Worm (Caenorhabditis elegans) whole organism, L4 larva: ENCODE results near the gene F49C12.2.

Experiments used
- T20F7.1 ChIP-seq: fragments of 200-800 bp; sonication (Bioruptor generic); optimal IDR thresholded peaks from 2 replicates; lab custom pipeline; 2018; ENCODE audit warnings: mild to moderate bottlenecking, missing genetic modification characterization, missing compliant biosample characterization
- Y105C5A.15 ChIP-seq: fragments of 200-800 bp; sonication (Bioruptor generic); IDR thresholded peaks from 2 replicates; pipeline ENCODE4 v1.3.6; 2022; ENCODE audit warnings: missing genetic modification characterization, missing compliant biosample characterization
- Y48G9A.11 ChIP-seq: fragments of 200-800 bp; sonication (Bioruptor generic); IDR thresholded peaks from 2 replicates; pipeline ENCODE4 v1.3.6; 2022; ENCODE audit warnings: missing genetic modification reagents, missing genetic modification characterization, missing compliant biosample characterization
- Y5F2A.4 ChIP-seq: fragments of 200-800 bp; sonication (Bioruptor generic); optimal IDR thresholded peaks from 2 replicates; lab custom pipeline; 2018; ENCODE audit warnings: mild to moderate bottlenecking, missing genetic modification characterization, missing compliant biosample characterization
- Y75B8A.6 ChIP-seq: fragments of 200-800 bp; sonication (Bioruptor generic); IDR thresholded peaks from 2 replicates; pipeline ENCODE4 v1.3.6; 2022; ENCODE audit warnings: missing genetic modification reagents, missing genetic modification characterization, missing compliant biosample characterization
- ZK337.2 ChIP-seq: fragments of 200-800 bp; sonication (Bioruptor generic); IDR thresholded peaks from 2 replicates; pipeline ENCODE4 v1.3.6; 2022; ENCODE audit warnings: missing genetic modification reagents, missing genetic modification characterization, missing compliant biosample characterization
- ZK546.5 ChIP-seq, 2 experiments: sonication (generic microtip); optimal IDR thresholded peaks; 2 replicates each; lab custom pipeline; 2017; ENCODE audit warnings: missing biosample characterization in 2 of 2, missing genetic modification characterization in 2 of 2
- aha-1 ChIP-seq: fragments of 150-350 bp; peaks from one replicate; lab custom pipeline; 2014; ENCODE audit warnings: missing biosample characterization, missing genetic modification characterization
- aly-2 ChIP-seq: sonication (generic microtip); optimal IDR thresholded peaks from 2 replicates; lab custom pipeline; 2018; ENCODE audit warnings: missing biosample characterization, missing genetic modification characterization
- ama-1 ChIP-seq: fragments of 150-350 bp; optimal IDR thresholded peaks from 2 replicates; lab custom pipeline; 2014; ENCODE audit warnings: inconsistent platforms, mixed read lengths
- arid-1 ChIP-seq: fragments of 200-800 bp; sonication (Bioruptor generic); conservative IDR thresholded peaks from 2 replicates; pipeline ENCODE4 v1.3.6; 2022; ENCODE audit warnings: missing genetic modification reagents, missing genetic modification characterization, missing compliant biosample characterization
- attf-4 ChIP-seq: sonication (generic microtip); optimal IDR thresholded peaks from 3 replicates; lab custom pipeline; 2017; ENCODE audit warnings: missing biosample characterization, missing genetic modification characterization
- ceh-28 ChIP-seq: fragments of 150-350 bp; optimal IDR thresholded peaks from 2 replicates; lab custom pipeline; 2014; ENCODE audit warnings: missing biosample characterization, missing genetic modification reagents, missing genetic modification characterization
- ceh-44 ChIP-seq: fragments of 200-800 bp; sonication (Bioruptor generic); IDR thresholded peaks from 2 replicates; pipeline ENCODE4 v1.3.6; 2022; ENCODE audit warnings: missing genetic modification reagents, missing genetic modification characterization, missing compliant biosample characterization
- cey-2 ChIP-seq: sonication (generic microtip); optimal IDR thresholded peaks from 3 replicates; lab custom pipeline; 2017; ENCODE audit warnings: missing genetic modification characterization, mild to moderate bottlenecking, missing compliant biosample characterization, antibody characterized with exemption, borderline replicate concordance; ENCODE audit not compliant: insufficient read depth
- daf-16 ChIP-seq, 3 experiments: sonication (generic microtip); optimal IDR thresholded peaks; 2 replicates each; lab custom pipeline; 2016 to 2017; ENCODE audit warnings: missing genetic modification characterization in 3 of 3, missing genetic modification reagents in 3 of 3, mild to moderate bottlenecking in 2 of 3, missing compliant biosample characterization in 2 of 3, missing biosample characterization in 1 of 3, moderate library complexity in 1 of 3
- daf-19 ChIP-seq: fragments of 200-800 bp; sonication (Bioruptor generic); conservative IDR thresholded peaks from 2 replicates; pipeline ENCODE4 v1.3.6; 2022; ENCODE audit warnings: missing genetic modification characterization, missing compliant biosample characterization
- daf-8 ChIP-seq: fragments of 200-800 bp; sonication (Bioruptor generic); IDR thresholded peaks from 2 replicates; pipeline ENCODE4 v1.3.6; 2022; ENCODE audit warnings: missing genetic modification characterization, missing compliant biosample characterization
- dmd-6 ChIP-seq: fragments of 200-800 bp; sonication (Bioruptor generic); IDR thresholded peaks from 2 replicates; pipeline ENCODE4 v1.3.6; 2022; ENCODE audit warnings: missing genetic modification reagents, missing genetic modification characterization, missing compliant biosample characterization
- duxl-1 ChIP-seq: sonication (generic microtip); optimal IDR thresholded peaks from 2 replicates; lab custom pipeline; 2016; ENCODE audit warnings: mild to moderate bottlenecking, missing genetic modification characterization, moderate library complexity, missing compliant biosample characterization; ENCODE audit not compliant: poor library complexity
- dve-1 ChIP-seq: sonication (generic microtip); optimal IDR thresholded peaks from 2 replicates; lab custom pipeline; 2017; ENCODE audit warnings: antibody characterized with exemption, mild to moderate bottlenecking, missing genetic modification characterization, missing compliant biosample characterization; ENCODE audit not compliant: insufficient read depth
- egl-43 ChIP-seq: fragments of 200-800 bp; sonication (Bioruptor generic); IDR thresholded peaks from 2 replicates; pipeline ENCODE4 v1.3.6; 2022; ENCODE audit warnings: missing genetic modification reagents, missing genetic modification characterization, missing compliant biosample characterization
- hif-1 ChIP-seq, 2 experiments: sonication (generic microtip); optimal IDR thresholded peaks; 2 replicates each; lab custom pipeline; 2016 to 2017; ENCODE audit warnings: missing compliant biosample characterization in 2 of 2, missing genetic modification characterization in 2 of 2, missing genetic modification reagents in 2 of 2, missing genotype in 2 of 2, mild to moderate bottlenecking in 1 of 2
- hlh-11 ChIP-seq: fragments of 200-800 bp; sonication (Bioruptor generic); optimal IDR thresholded peaks from 2 replicates; lab custom pipeline; 2018; ENCODE audit warnings: mild to moderate bottlenecking, missing genetic modification characterization, missing compliant biosample characterization
- lim-7 ChIP-seq: fragments of 200-800 bp; sonication (Bioruptor generic); IDR thresholded peaks from 2 replicates; pipeline ENCODE4 v1.3.6; 2022; ENCODE audit warnings: missing genetic modification characterization, missing compliant biosample characterization
- lin-1 ChIP-seq: fragments of 200-800 bp; sonication (Bioruptor generic); IDR thresholded peaks from 2 replicates; pipeline ENCODE4 v1.3.6; 2022; ENCODE audit warnings: missing genetic modification reagents, missing genetic modification characterization, missing compliant biosample characterization
- lin-29 ChIP-seq: fragments of 200-800 bp; sonication (Bioruptor generic); IDR thresholded peaks from 2 replicates; pipeline ENCODE4 v1.3.6; 2022; ENCODE audit warnings: missing genetic modification reagents, missing genetic modification characterization, missing compliant biosample characterization
- lin-38 ChIP-seq: fragments of 200-800 bp; sonication (Bioruptor generic); IDR thresholded peaks from 2 replicates; pipeline ENCODE4 v1.3.6; 2022; ENCODE audit warnings: missing genetic modification reagents, missing genetic modification characterization, missing compliant biosample characterization
- lin-39 ChIP-seq: fragments of 150-350 bp; optimal IDR thresholded peaks from 2 replicates; lab custom pipeline; 2014; ENCODE audit warnings: missing biosample characterization, missing genetic modification reagents, missing genetic modification characterization
- lsy-2 ChIP-seq, 2 experiments: fragments of 150-350 bp in 1 of 2; sonication (generic microtip) in 1 of 2; optimal IDR thresholded peaks; 2 replicates each; lab custom pipeline; 2014 to 2017; ENCODE audit warnings: missing biosample characterization in 2 of 2, missing genetic modification characterization in 2 of 2
- madf-9 ChIP-seq: fragments of 200-800 bp; sonication (Bioruptor generic); conservative IDR thresholded peaks from 2 replicates; pipeline ENCODE4 v1.3.6; 2022; ENCODE audit warnings: missing genetic modification reagents, missing genetic modification characterization, missing compliant biosample characterization
- mep-1 ChIP-seq: fragments of 150-350 bp; sonication (generic microtip); optimal IDR thresholded peaks from 3 replicates; lab custom pipeline; 2014; ENCODE audit warnings: missing biosample characterization, missing genetic modification characterization
- nhr-111 ChIP-seq: fragments of 200-800 bp; sonication (Bioruptor generic); optimal IDR thresholded peaks from 2 replicates; lab custom pipeline; 2018; ENCODE audit warnings: mild to moderate bottlenecking, missing genetic modification characterization, missing compliant biosample characterization
- nhr-237 ChIP-seq: sonication (generic microtip); optimal IDR thresholded peaks from 2 replicates; lab custom pipeline; 2017; ENCODE audit warnings: missing biosample characterization, missing genetic modification characterization
- nhr-25 ChIP-seq: sonication (generic microtip); optimal IDR thresholded peaks from 2 replicates; lab custom pipeline; 2017; ENCODE audit warnings: missing genetic modification characterization, mild to moderate bottlenecking, missing compliant biosample characterization, antibody characterized with exemption, moderate library complexity, borderline replicate concordance; ENCODE audit not compliant: insufficient read depth
- nhr-42 ChIP-seq: fragments of 200-800 bp; sonication (Bioruptor generic); IDR thresholded peaks from 2 replicates; pipeline ENCODE4 v1.3.6; 2022; ENCODE audit warnings: missing genetic modification characterization, missing compliant biosample characterization
- nhr-48 ChIP-seq: sonication (generic microtip); optimal IDR thresholded peaks from 2 replicates; lab custom pipeline; 2016; ENCODE audit warnings: mild to moderate bottlenecking, missing genetic modification characterization, missing compliant biosample characterization
- nhr-76 ChIP-seq: fragments of 150-350 bp; optimal IDR thresholded peaks from 2 replicates; lab custom pipeline; 2014; ENCODE audit warnings: missing biosample characterization, missing genetic modification characterization
- pqm-1 ChIP-seq: sonication (generic microtip); optimal IDR thresholded peaks from 2 replicates; lab custom pipeline; 2017; ENCODE audit warnings: missing biosample characterization, missing genetic modification characterization
- skn-1 ChIP-seq: fragments of 150-350 bp; optimal IDR thresholded peaks from 2 replicates; lab custom pipeline; 2014; ENCODE audit warnings: missing biosample characterization, missing genetic modification characterization
- tra-1 ChIP-seq: fragments of 200-800 bp; sonication (Bioruptor generic); IDR thresholded peaks from 2 replicates; pipeline ENCODE4 v1.3.6; 2022; ENCODE audit warnings: missing genetic modification reagents, missing genetic modification characterization, missing compliant biosample characterization
- unc-39 ChIP-seq: sonication (generic microtip); optimal IDR thresholded peaks from 2 replicates; lab custom pipeline; 2017; ENCODE audit warnings: missing biosample characterization, missing genetic modification characterization
- unc-62 ChIP-seq, 3 experiments: fragments of 150-350 bp in 1 of 3; sonication (generic microtip); optimal IDR thresholded peaks in 2 of 3; peaks in 1 of 3; 1 replicate in 1 of 3; 2 replicates in 2 of 3; lab custom pipeline; 2014 to 2017; ENCODE audit warnings: missing biosample characterization in 3 of 3, missing genetic modification characterization in 3 of 3, missing genetic modification reagents in 3 of 3, missing genotype in 1 of 3
- zag-1 ChIP-seq: fragments of 150-350 bp; optimal IDR thresholded peaks from 2 replicates; lab custom pipeline; 2014; ENCODE audit warnings: missing biosample characterization, missing genetic modification characterization
- zip-11 ChIP-seq: fragments of 200-800 bp; sonication (Bioruptor generic); IDR thresholded peaks from 2 replicates; pipeline ENCODE4 v1.3.6; 2022; ENCODE audit warnings: missing genetic modification characterization, missing compliant biosample characterization
- ztf-11 ChIP-seq: fragments of 150-350 bp; optimal IDR thresholded peaks from 2 replicates; lab custom pipeline; 2014; ENCODE audit warnings: missing biosample characterization, missing genetic modification characterization
- ztf-7 ChIP-seq: fragments of 150-350 bp; optimal IDR thresholded peaks from 2 replicates; lab custom pipeline; 2014; ENCODE audit warnings: missing biosample characterization, missing genetic modification characterization

F49C12.2 gene

ce11 chrIV:9322489-9322888 is 23.4 kb upstream of the F49C12.2 start (continued):
- 0 out of 2 replicates have a peak, but pooled peaks have one; percentile 26 for TF ChIP-seq lin-38
- no peak for TF ChIP-seq nhr-25 (tag; lab: Kevin White, UChicago)
- TF ChIP-seq cey-2, result no peak
- no peak for TF ChIP-seq aha-1 (tag; lab: Kevin White, UChicago)
- TF ChIP-seq T20F7.1 (GFP tag; lab: Kevin White, UChicago), result peak; percentile 37
- TF ChIP-seq dmd-6 (GFP tag; lab: Robert Waterston, UW), result no peak
- no peak for TF ChIP-seq Y48G9A.11 (GFP tag; lab: Robert Waterston, UW)
- TF ChIP-seq ama-1, result peak; percentile 6
- TF ChIP-seq ceh-44, result no peak
- no peak for TF ChIP-seq lsy-2 (tag; optimal IDR thresholded peaks at IDR 0.05; lab: Kevin White, UChicago)
- TF ChIP-seq skn-1 (tag; lab: Kevin White, UChicago), result no peak
- TF ChIP-seq nhr-237, result no peak
- TF ChIP-seq ZK546.5 (tag; optimal IDR thresholded peaks at IDR 0.05; lab: Kevin White, UChicago), result no peak
- TF ChIP-seq duxl-1 (tag; lab: Kevin White, UChicago), result peak; percentile 41
- TF ChIP-seq arid-1 (GFP tag; lab: Robert Waterston, UW), result 0 out of 2 replicates have a peak, but pooled peaks have one; percentile 10
- TF ChIP-seq attf-4 (tag; lab: Kevin White, UChicago), result no peak
- no peak for TF ChIP-seq nhr-111 (GFP tag; lab: Kevin White, UChicago)
- no peak for TF ChIP-seq egl-43
- no peak for TF ChIP-seq pqm-1 (tag; lab: Kevin White, UChicago)
- no peak for TF ChIP-seq unc-39 (tag; lab: Kevin White, UChicago)
- no peak for TF ChIP-seq daf-8 (GFP tag; lab: Robert Waterston, UW)
- 0 out of 2 replicates have a peak, but pooled peaks have one; percentile 12 for TF ChIP-seq nhr-42
- TF ChIP-seq nhr-76 (tag; lab: Kevin White, UChicago), result no peak
- TF ChIP-seq Y75B8A.6 (GFP tag; lab: Robert Waterston, UW), result no peak
- no peak for TF ChIP-seq lin-39 (tag; lab: Kevin White, UChicago)
- TF ChIP-seq ceh-28, result no peak
- no peak for TF ChIP-seq daf-16 (GFP tag; optimal IDR thresholded peaks at IDR 0.05; lab: Kevin White, UChicago)
- TF ChIP-seq daf-16 (tag; optimal IDR thresholded peaks at IDR 0.05; lab: Kevin White, UChicago), result no peak

DNA sequence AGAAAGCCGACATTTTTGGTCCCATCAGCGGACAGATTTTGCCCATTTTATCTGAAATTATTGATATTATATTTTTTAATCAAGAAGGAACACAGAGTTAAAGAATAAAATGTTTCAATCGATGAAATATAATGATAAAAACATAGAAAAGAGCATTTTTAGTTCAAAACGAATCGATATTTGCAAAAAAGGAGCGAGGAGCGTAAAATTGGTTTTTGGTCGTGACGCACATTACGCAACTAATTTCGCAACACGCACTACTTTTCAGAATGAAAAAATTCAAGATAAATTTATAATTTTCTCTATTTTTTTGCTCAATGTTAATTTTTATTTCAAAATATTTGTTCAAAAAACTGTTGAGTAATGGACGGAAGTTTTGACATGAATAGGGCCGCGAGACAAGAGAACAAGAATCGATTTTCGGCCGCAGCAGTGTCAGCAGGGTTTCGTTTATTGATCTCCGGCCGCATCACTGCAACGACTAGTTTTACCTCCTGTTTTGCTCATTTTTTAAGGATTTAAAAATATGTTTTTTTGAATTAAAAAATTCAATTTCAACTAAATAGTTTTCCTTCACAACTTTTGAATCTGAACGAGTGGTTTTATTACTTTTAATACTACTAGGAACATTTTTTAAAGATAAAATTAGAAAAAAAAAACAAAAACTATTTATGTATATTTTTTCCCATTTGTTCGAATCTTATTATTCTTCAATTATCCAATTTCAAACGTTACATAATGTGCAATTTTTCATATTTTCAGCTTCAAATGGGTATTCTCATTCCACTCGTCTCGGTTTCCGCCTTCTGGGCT is 22.2 kb upstream of the F49C12.2 start, which contains the start of the genes F49C12.12 and vha-17:
Gene F49C12.12 (minus strand): TSS at position 51 of the 813 bp plus-strand sequence.
Gene vha-17 (plus strand): TSS at position 763 of the 813 bp plus-strand sequence.
- peak; percentile 42 for TF ChIP-seq dve-1 (tag; lab: Kevin White, UChicago)
- no peak for TF ChIP-seq tra-1 (GFP tag; lab: Robert Waterston, UW)
- no peak for TF ChIP-seq Y105C5A.15 (GFP tag; lab: Robert Waterston, UW)
- peak; percentile 43 for TF ChIP-seq mep-1 (tag; lab: Kevin White, UChicago)
- no peak for TF ChIP-seq unc-62 (GFP tag; optimal IDR thresholded peaks at IDR 0.05 in 1 of 2; lab: Kevin White, UChicago)
- TF ChIP-seq unc-62 (tag; optimal IDR thresholded peaks at IDR 0.05; lab: Kevin White, UChicago), result no peak
- TF ChIP-seq Y5F2A.4 (GFP tag; lab: Kevin White, UChicago), result no peak
- TF ChIP-seq zip-11 (GFP tag; lab: Robert Waterston, UW), result no peak
- TF ChIP-seq aly-2 (tag; lab: Kevin White, UChicago), result no peak
- TF ChIP-seq skn-1 (tag; lab: Kevin White, UChicago), result no peak
- TF ChIP-seq nhr-237, result no peak
- no peak for TF ChIP-seq lin-1 (GFP tag; lab: Robert Waterston, UW)
- TF ChIP-seq madf-9, result no peak
- TF ChIP-seq ZK337.2, result no peak
- TF ChIP-seq ztf-11 (tag; lab: Kevin White, UChicago), result no peak
- no peak for TF ChIP-seq lin-39 (tag; lab: Kevin White, UChicago)
- no peak for TF ChIP-seq daf-16 (GFP tag; optimal IDR thresholded peaks at IDR 0.05; lab: Kevin White, UChicago)
- peak; percentile 55 for TF ChIP-seq daf-16 (tag; optimal IDR thresholded peaks at IDR 0.05; lab: Kevin White, UChicago)
- TF ChIP-seq nhr-48, result no peak
- TF ChIP-seq hif-1 (tag; optimal IDR thresholded peaks at IDR 0.05; lab: Kevin White, UChicago), result no peak
- TF ChIP-seq hlh-11 (tag; lab: Kevin White, UChicago), result peak; percentile 79
- no peak for TF ChIP-seq ama-1
- TF ChIP-seq zag-1 (tag; lab: Kevin White, UChicago), result no peak
- TF ChIP-seq lin-29 (GFP tag; lab: Robert Waterston, UW), result no peak
- TF ChIP-seq lim-7, result no peak
- no peak for TF ChIP-seq attf-4 (tag; lab: Kevin White, UChicago)
- no peak for TF ChIP-seq nhr-111 (GFP tag; lab: Kevin White, UChicago)
- no peak for TF ChIP-seq ztf-7
- TF ChIP-seq nhr-25 (tag; lab: Kevin White, UChicago), result no peak
- no peak for TF ChIP-seq daf-19
